Worm (Caenorhabditis elegans) whole organism, midembryonic: ENCODE data around the gene F18E3.13.

Source experiments
- T22C8.4 ChIP-seq: fragments of 200-800 bp; sonication (Bioruptor generic); IDR thresholded peaks from 2 replicates; pipeline ENCODE4 v1.3.6; 2022; ENCODE audit warnings: missing genetic modification characterization, missing compliant biosample characterization
- cog-1 ChIP-seq: sonication (generic microtip); optimal IDR thresholded peaks from 2 replicates; lab custom pipeline; 2016; ENCODE audit warnings: missing genetic modification characterization, missing compliant biosample characterization
- flt-1 ChIP-seq: fragments of 200-800 bp; sonication (Bioruptor generic); IDR thresholded peaks from 2 replicates; pipeline ENCODE4 v1.3.6; 2022; ENCODE audit warnings: missing genetic modification characterization, missing compliant biosample characterization
- tab-1 ChIP-seq: fragments of 200-800 bp; sonication (Bioruptor generic); IDR thresholded peaks from 2 replicates; pipeline ENCODE4 v1.3.6; 2022; ENCODE audit warnings: missing genetic modification characterization, missing compliant biosample characterization
- ztf-23 ChIP-seq: fragments of 200-800 bp; sonication (Bioruptor generic); IDR thresholded peaks from 2 replicates; pipeline ENCODE4 v1.3.6; 2022; ENCODE audit warnings: missing genetic modification reagents, missing genetic modification characterization, missing compliant biosample characterization

DNA sequence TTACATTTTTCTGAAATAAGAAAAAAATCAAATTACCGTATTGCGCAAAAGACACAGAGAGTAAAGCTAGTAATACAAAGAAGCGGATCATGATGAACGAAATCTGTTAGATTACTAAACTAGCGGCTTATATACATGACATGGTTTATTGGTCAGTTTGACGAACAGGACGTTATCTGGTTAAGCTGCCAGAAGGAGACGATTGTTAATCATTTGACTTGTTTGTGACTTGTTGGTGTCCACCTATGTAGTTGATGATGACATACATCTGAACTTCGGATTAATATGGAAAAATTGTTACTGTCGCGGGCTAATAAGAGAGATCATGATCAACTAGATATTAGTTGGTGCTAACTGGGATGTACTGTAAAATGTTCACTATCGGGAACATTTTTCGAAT is 15.9 kb upstream of the F18E3.13 start, which contains the start of gene cnc-9:
- no peak for TF ChIP-seq cog-1
- TF ChIP-seq T22C8.4 (GFP tag; lab: Robert Waterston, UW) = no peak
- no peak for TF ChIP-seq ztf-23
- TF ChIP-seq tab-1 (GFP tag; lab: Robert Waterston, UW) = no peak
- no peak for TF ChIP-seq flt-1
